Worm (Caenorhabditis elegans): ENCODE results near the gene F49C12.2.

DNA sequence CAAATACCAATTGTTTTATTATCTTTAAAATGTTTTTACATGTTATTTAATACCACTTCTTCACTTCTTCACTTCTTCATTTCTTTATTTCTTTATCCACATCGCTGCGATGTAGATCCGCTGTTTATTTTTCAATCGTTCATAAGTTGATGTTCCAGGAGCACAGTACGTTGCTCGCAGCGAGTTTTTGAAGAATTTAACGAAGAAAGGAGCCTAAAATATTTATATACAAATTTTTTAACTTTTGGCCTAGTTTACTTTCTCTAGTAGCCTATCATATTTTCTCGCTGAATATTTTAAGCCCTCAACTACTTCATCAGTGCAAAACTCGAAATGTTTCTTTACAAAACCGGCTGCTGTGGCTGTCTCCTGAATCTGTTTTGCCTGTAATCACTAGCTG is 19.1 kb upstream of the F49C12.2 start:
- no peak for TF ChIP-seq hlh-12 (tag; optimal IDR thresholded peaks at IDR 0.05)
- no peak for TF ChIP-seq mes-4 (tag; optimal IDR thresholded peaks at IDR 0.05)
- no peak for TF ChIP-seq rpc-1 (optimal IDR thresholded peaks at IDR 0.05)
- no peak for TF ChIP-seq rpc-1 (tag; optimal IDR thresholded peaks at IDR 0.05)
- no peak for TF ChIP-seq mel-28 (tag; optimal IDR thresholded peaks at IDR 0.05; ENCODE audit: borderline replicate concordance)
- TF ChIP-seq mxl-1 (tag; optimal IDR thresholded peaks at IDR 0.05) = no peak
- no peak for TF ChIP-seq rcor-1 (GFP tag; IDR thresholded peaks at IDR 0.05)

Measured in whole organism, young adult.